Fruit fly (Drosophila melanogaster) whole organism, wandering third instar larva: ENCODE results near the gene Dus1.

Source experiments
- CG32264 ChIP-seq: fragments of 200-800 bp; sonication (Bioruptor generic); optimal IDR thresholded peaks from 2 replicates; lab custom pipeline; 2016; ENCODE audit warnings: missing biosample characterization, missing genetic modification characterization
- CG9705 ChIP-seq: fragments of 200-800 bp; sonication (Bioruptor generic); optimal IDR thresholded peaks from 2 replicates; lab custom pipeline; 2018; ENCODE audit warnings: missing biosample characterization, mild to moderate bottlenecking, missing genetic modification characterization
- CrebA ChIP-seq: fragments of 200-800 bp; sonication (Bioruptor generic); optimal IDR thresholded peaks from 2 replicates; lab custom pipeline; 2016; ENCODE audit warnings: missing biosample characterization, mild to moderate bottlenecking, missing genetic modification characterization, borderline replicate concordance
- Dfd ChIP-seq: fragments of >200 bp; optimal IDR thresholded peaks from 2 replicates; lab custom pipeline; 2017; ENCODE audit warnings: missing biosample characterization, missing genetic modification characterization
- Dif ChIP-seq: fragments of 200-275, 200-300 bp; sonication (Bioruptor generic); optimal IDR thresholded peaks from 2 replicates; lab custom pipeline; 2018; ENCODE audit warnings: missing biosample characterization, missing genetic modification characterization; ENCODE audit not compliant: partially characterized antibody
- GATAd ChIP-seq: sonication (Bioruptor generic); optimal IDR thresholded peaks from 2 replicates; lab custom pipeline; 2016; ENCODE audit warnings: missing biosample characterization, missing genetic modification characterization
- HLH106 ChIP-seq: fragments of 200-800 bp; optimal IDR thresholded peaks from 3 replicates; lab custom pipeline; 2019; ENCODE audit warnings: missing biosample characterization, mild to moderate bottlenecking, missing genetic modification characterization, moderate library complexity
- Hnf4 ChIP-seq: fragments of 200-800 bp; sonication (Bioruptor generic); optimal IDR thresholded peaks from 2 replicates; lab custom pipeline; 2016; ENCODE audit warnings: missing biosample characterization, mild to moderate bottlenecking, missing genetic modification characterization
- Hr78 ChIP-seq: fragments of >200 bp; optimal IDR thresholded peaks from 2 replicates; lab custom pipeline; 2017; ENCODE audit warnings: missing biosample characterization, missing genetic modification characterization
- Hr83 ChIP-seq: fragments of 200-300 bp; sonication (Bioruptor generic); optimal IDR thresholded peaks from 2 replicates; lab custom pipeline; 2016; ENCODE audit warnings: missing biosample characterization, mild to moderate bottlenecking, missing genetic modification characterization, moderate library complexity; ENCODE audit not compliant: poor library complexity, severe bottlenecking
- Jra ChIP-seq: sonication (Bioruptor generic); optimal IDR thresholded peaks from 2 replicates; lab custom pipeline; 2016; ENCODE audit warnings: missing biosample characterization, missing genetic modification characterization
- Mio ChIP-seq: sonication (Bioruptor generic); optimal IDR thresholded peaks from 2 replicates; lab custom pipeline; 2016; ENCODE audit warnings: missing biosample characterization, missing genetic modification characterization
- Myc ChIP-seq: fragments of >200 bp; optimal IDR thresholded peaks from 2 replicates; lab custom pipeline; 2017
- N ChIP-seq: fragments of >200 bp; optimal IDR thresholded peaks from 2 replicates; lab custom pipeline; 2018; ENCODE audit warnings: missing biosample characterization, missing external identifiers, missing genetic modification characterization
- OdsH ChIP-seq: fragments of 200-800 bp; sonication (Bioruptor generic); optimal IDR thresholded peaks from 2 replicates; lab custom pipeline; 2016; ENCODE audit warnings: missing biosample characterization, mild to moderate bottlenecking, missing genetic modification characterization
- Rel ChIP-seq, 2 experiments: fragments of 200-800 bp; sonication (Bioruptor generic) in 1 of 2; optimal IDR thresholded peaks; 2 replicates in 1 of 2; 3 replicates in 1 of 2; lab custom pipeline; 2016 to 2019; ENCODE audit warnings: mild to moderate bottlenecking in 2 of 2, missing biosample characterization in 2 of 2, missing genetic modification characterization in 2 of 2, moderate library complexity in 1 of 2
- Sp1 ChIP-seq: fragments of 200-800 bp; sonication (Bioruptor generic); optimal IDR thresholded peaks from 3 replicates; lab custom pipeline; 2019; ENCODE audit warnings: missing biosample characterization, mild to moderate bottlenecking, missing genetic modification characterization, moderate library complexity
- Vsx2 ChIP-seq: fragments of 200-300, 225-300 bp; sonication (Bioruptor generic); optimal IDR thresholded peaks from 2 replicates; lab custom pipeline; 2018; ENCODE audit warnings: missing biosample characterization, missing genetic modification characterization; ENCODE audit not compliant: partially characterized antibody
- br ChIP-seq: fragments of 200-800 bp; sonication (Bioruptor generic); optimal IDR thresholded peaks from 2 replicates; lab custom pipeline; 2016; ENCODE audit warnings: missing biosample characterization, missing genetic modification characterization
- brk ChIP-seq: fragments of 200-800 bp; sonication (Bioruptor generic); optimal IDR thresholded peaks from 2 replicates; lab custom pipeline; 2016; ENCODE audit warnings: missing biosample characterization, mild to moderate bottlenecking, missing genetic modification characterization
- dl ChIP-seq, 2 experiments: fragments of 175-275, 200-275 bp in 1 of 2; fragments of 200-275 bp in 1 of 2; sonication (Bioruptor generic); optimal IDR thresholded peaks; lab custom pipeline; 2018; ENCODE audit warnings: mild to moderate bottlenecking in 2 of 2, missing biosample characterization in 2 of 2, missing genetic modification characterization in 2 of 2, moderate library complexity in 2 of 2; ENCODE audit not compliant: partially characterized antibody in 2 of 2, insufficient read depth in 1 of 2
- dmrt93B ChIP-seq: fragments of 200-800 bp; sonication (Bioruptor generic); optimal IDR thresholded peaks from 2 replicates; lab custom pipeline; 2018; ENCODE audit warnings: missing biosample characterization, mild to moderate bottlenecking, missing genetic modification characterization
- dsf ChIP-seq: sonication (Bioruptor generic); optimal IDR thresholded peaks from 2 replicates; lab custom pipeline; 2016; ENCODE audit warnings: missing biosample characterization, missing genetic modification characterization, borderline replicate concordance
- ey ChIP-seq: fragments of 200-800 bp; sonication (Bioruptor generic); optimal IDR thresholded peaks from 2 replicates; lab custom pipeline; 2016; ENCODE audit warnings: missing biosample characterization, missing genetic modification characterization
- foxo ChIP-seq, 2 experiments: fragments of 200-800 bp; sonication (Bioruptor generic); optimal IDR thresholded peaks; 2 replicates in 1 of 2; 3 replicates in 1 of 2; lab custom pipeline; 2016 to 2017; ENCODE audit warnings: missing biosample characterization in 2 of 2, missing genetic modification characterization in 2 of 2
- fru ChIP-seq: fragments of 200-800 bp; sonication (Bioruptor generic); optimal IDR thresholded peaks from 3 replicates; lab custom pipeline; 2016; ENCODE audit warnings: missing biosample characterization, mild to moderate bottlenecking, missing genetic modification characterization
- h ChIP-seq: fragments of 200-800 bp; sonication (Bioruptor generic); optimal IDR thresholded peaks from 3 replicates; lab custom pipeline; 2016; ENCODE audit warnings: missing biosample characterization, mild to moderate bottlenecking, missing genetic modification characterization
- jim ChIP-seq: fragments of 175-275, 200-325 bp; sonication (Bioruptor generic); optimal IDR thresholded peaks from 2 replicates; lab custom pipeline; 2016; ENCODE audit warnings: missing biosample characterization, mild to moderate bottlenecking, missing genetic modification characterization
- lola ChIP-seq: fragments of >200 bp; optimal IDR thresholded peaks from 2 replicates; lab custom pipeline; 2017; ENCODE audit warnings: missing biosample characterization, missing genetic modification characterization
- pan ChIP-seq: fragments of >200 bp; optimal IDR thresholded peaks from 2 replicates; lab custom pipeline; 2017
- psq ChIP-seq: fragments of 200-800 bp; sonication (Bioruptor generic); optimal IDR thresholded peaks from 3 replicates; lab custom pipeline; 2017; ENCODE audit warnings: missing biosample characterization, mild to moderate bottlenecking, missing genetic modification characterization, moderate library complexity
- rgr ChIP-seq: fragments of 200-800 bp; sonication (Bioruptor generic); optimal IDR thresholded peaks from 3 replicates; lab custom pipeline; 2016; ENCODE audit warnings: missing biosample characterization, mild to moderate bottlenecking, missing genetic modification characterization
- sage ChIP-seq: fragments of 200-800 bp; sonication (Bioruptor generic); optimal IDR thresholded peaks from 2 replicates; lab custom pipeline; 2016; ENCODE audit warnings: missing biosample characterization, mild to moderate bottlenecking, missing genetic modification characterization
- sv ChIP-seq: fragments of 200-800 bp; sonication (Bioruptor generic); optimal IDR thresholded peaks from 3 replicates; lab custom pipeline; 2016; ENCODE audit warnings: missing biosample characterization, missing genetic modification characterization
- tai ChIP-seq: sonication (Bioruptor generic); optimal IDR thresholded peaks from 2 replicates; lab custom pipeline; 2016; ENCODE audit warnings: missing biosample characterization, missing genetic modification characterization
- usp ChIP-seq: fragments of >200 bp; optimal IDR thresholded peaks from 2 replicates; lab custom pipeline; 2017; ENCODE audit warnings: missing biosample characterization, missing genetic modification characterization
- woc ChIP-seq: sonication (Bioruptor generic); optimal IDR thresholded peaks from 2 replicates; lab custom pipeline; 2016; ENCODE audit warnings: missing biosample characterization, mild to moderate bottlenecking, missing genetic modification characterization

Gene Dus1

dm6 chr2L:222867-223266, 48.7 kb downstream of the Dus1 start:
- no peak for TF ChIP-seq CG32264 (GFP tag; lab: Kevin White, UChicago)
- TF ChIP-seq psq (GFP tag; lab: Kevin White, UChicago): peak; percentile 20
- TF ChIP-seq, all 38 proteins: peak for 1

- TF ChIP-seq dsf (GFP tag; lab: Kevin White, UChicago): no peak
- TF ChIP-seq jim (GFP tag; lab: Kevin White, UChicago): peak; percentile 52
- peak; percentile 40 for TF ChIP-seq Hnf4 (GFP tag; lab: Kevin White, UChicago)
- peak; percentile 50 for TF ChIP-seq h (GFP tag; lab: Kevin White, UChicago)
- TF ChIP-seq CG32264 (GFP tag; lab: Kevin White, UChicago): peak; percentile 47
- peak; percentile 64 for TF ChIP-seq Rel (GFP tag; optimal IDR thresholded peaks at IDR 0.05; lab: Kevin White, UChicago)
- peak; percentile 29 for TF ChIP-seq Rel (tag; optimal IDR thresholded peaks at IDR 0.05; lab: Kevin White, UChicago)
- TF ChIP-seq HLH106 (tag; lab: Kevin White, UChicago): no peak
- peak; percentile 13 for TF ChIP-seq br (GFP tag; lab: Kevin White, UChicago)
- TF ChIP-seq usp (GFP tag; lab: Kevin White, UChicago): no peak
- TF ChIP-seq psq (GFP tag; lab: Kevin White, UChicago): peak; percentile 89
- TF ChIP-seq CG9705 (GFP tag; lab: Kevin White, UChicago): no peak
- no peak for TF ChIP-seq Dfd (GFP tag; lab: Kevin White, UChicago)
- TF ChIP-seq Vsx2 (GFP tag; lab: Kevin White, UChicago): peak; percentile 29
- TF ChIP-seq tai (GFP tag; lab: Kevin White, UChicago): no peak
- no peak for TF ChIP-seq lola
- no peak for TF ChIP-seq brk (GFP tag; lab: Kevin White, UChicago)
- peak; percentile 60 for TF ChIP-seq Hr83
- no peak for TF ChIP-seq ey (GFP tag; lab: Kevin White, UChicago)
- peak; percentile 16 for TF ChIP-seq rgr
- TF ChIP-seq foxo (GFP tag; optimal IDR thresholded peaks at IDR 0.05; lab: Kevin White, UChicago): peak; percentile 3 to 76
- peak; percentile 82 to 86 for TF ChIP-seq dl (GFP tag; optimal IDR thresholded peaks at IDR 0.05; lab: Kevin White, UChicago; ENCODE audit: insufficient read depth in 1 of 2, partially characterized antibody in 2 of 2)
- TF ChIP-seq fru (GFP tag; lab: Kevin White, UChicago): peak; percentile 45
- TF ChIP-seq Myc (lab: Kevin White, UChicago): no peak
- no peak for TF ChIP-seq sv (GFP tag; lab: Kevin White, UChicago)
- TF ChIP-seq woc (GFP tag; lab: Kevin White, UChicago): peak; percentile 13
- TF ChIP-seq dmrt93B: no peak
- no peak for TF ChIP-seq Mio (GFP tag; lab: Kevin White, UChicago)
- TF ChIP-seq CrebA (GFP tag; lab: Kevin White, UChicago): no peak
- no peak for TF ChIP-seq GATAd (GFP tag; lab: Kevin White, UChicago)
- peak; percentile 26 for TF ChIP-seq Sp1
- peak; percentile 56 for TF ChIP-seq Jra (GFP tag; lab: Kevin White, UChicago)
- TF ChIP-seq pan (lab: Kevin White, UChicago): no peak
- TF ChIP-seq N (GFP tag; lab: Kevin White, UChicago): no peak
- TF ChIP-seq Dif (GFP tag; lab: Kevin White, UChicago): peak; percentile 84
- no peak for TF ChIP-seq Hr78 (GFP tag; lab: Kevin White, UChicago)
- no peak for TF ChIP-seq OdsH (GFP tag; lab: Kevin White, UChicago)
- TF ChIP-seq sage (GFP tag; lab: Kevin White, UChicago): peak; percentile 36
These were observed 49.5 kb downstream of the Dus1 start for dm6 chr2L:221939-222489.

dm6 chr2L:221152-221551, 50.4 kb downstream of the Dus1 start:
- TF ChIP-seq brk (GFP tag; lab: Kevin White, UChicago): no peak
- TF ChIP-seq HLH106 (tag; lab: Kevin White, UChicago): no peak
- no peak for TF ChIP-seq ey (GFP tag; lab: Kevin White, UChicago)
- TF ChIP-seq dl (GFP tag; optimal IDR thresholded peaks at IDR 0.05; lab: Kevin White, UChicago; ENCODE audit: insufficient read depth in 1 of 2, partially characterized antibody in 2 of 2): no peak
- no peak for TF ChIP-seq CrebA (GFP tag; lab: Kevin White, UChicago)
- TF ChIP-seq Hnf4 (GFP tag; lab: Kevin White, UChicago): no peak
- TF ChIP-seq dsf (GFP tag; lab: Kevin White, UChicago): no peak
- TF ChIP-seq psq (GFP tag; lab: Kevin White, UChicago): no peak
- no peak for TF ChIP-seq Rel (GFP tag; optimal IDR thresholded peaks at IDR 0.05; lab: Kevin White, UChicago)
- TF ChIP-seq Rel (tag; optimal IDR thresholded peaks at IDR 0.05; lab: Kevin White, UChicago): no peak
- TF ChIP-seq jim (GFP tag; lab: Kevin White, UChicago): no peak
- TF ChIP-seq lola: no peak
- no peak for TF ChIP-seq GATAd (GFP tag; lab: Kevin White, UChicago)
- TF ChIP-seq sv (GFP tag; lab: Kevin White, UChicago): no peak
